Worm (Caenorhabditis elegans): ENCODE data around the gene erp-44.2.
A peak's percentile ranks its signal among the peaks of the same experiment; 100 is the strongest.

ce11 chrIV:7841218-7841617, 6.7 kb upstream of the erp-44.2 start:
- peak; percentile 50 for TF ChIP-seq pha-4 (tag; optimal IDR thresholded peaks at IDR 0.05)
- TF ChIP-seq ceh-9 (tag; optimal IDR thresholded peaks at IDR 0.05), result no peak
- no peak for TF ChIP-seq nhr-76 (tag; optimal IDR thresholded peaks at IDR 0.05)
- TF ChIP-seq lin-15B (tag; optimal IDR thresholded peaks at IDR 0.05), result no peak
- no peak for TF ChIP-seq fkh-10 (GFP tag; optimal IDR thresholded peaks at IDR 0.05)
- no peak for TF ChIP-seq ama-1 (optimal IDR thresholded peaks at IDR 0.05)
- peak; percentile 89 for TF ChIP-seq elt-2 (tag; optimal IDR thresholded peaks at IDR 0.05)
- TF ChIP-seq elt-1 (tag; optimal IDR thresholded peaks at IDR 0.05), result no peak

All from whole organism, L3 larva.